Worm (Caenorhabditis elegans): ENCODE results near the gene epc-1.

epc-1 gene

DNA sequence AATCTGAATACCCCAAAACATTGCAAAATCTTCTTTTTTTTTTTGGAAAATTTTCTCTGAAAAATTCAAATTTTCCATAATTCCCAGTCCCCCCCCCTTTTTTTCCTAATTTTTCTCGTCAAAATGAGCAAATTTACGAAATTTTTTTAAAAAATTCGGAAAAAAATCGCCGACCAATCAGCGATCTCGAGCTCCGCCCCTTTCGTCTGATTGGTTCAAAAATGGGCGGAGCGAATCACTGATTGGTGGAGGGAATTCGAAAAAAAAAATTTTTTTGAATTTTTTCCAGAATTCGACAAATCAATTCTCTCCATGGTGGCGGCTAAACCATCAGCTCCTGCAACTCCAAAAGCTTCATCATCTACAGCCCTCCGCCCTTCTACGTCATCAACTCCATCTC, 30.2 kb upstream of the epc-1 start:
- TF ChIP-seq gmeb-1 (tag; optimal IDR thresholded peaks at IDR 0.05) = no peak
- no peak for TF ChIP-seq ama-1 (optimal IDR thresholded peaks at IDR 0.05)
- TF ChIP-seq ceh-16 (tag; optimal IDR thresholded peaks at IDR 0.05) = no peak
- no peak for TF ChIP-seq nhr-23 (tag; optimal IDR thresholded peaks at IDR 0.05)
- TF ChIP-seq nhr-12 (tag; optimal IDR thresholded peaks at IDR 0.05) = no peak
- TF ChIP-seq snpc-4 (tag; optimal IDR thresholded peaks at IDR 0.05) = no peak
- no peak for TF ChIP-seq unc-62 (GFP tag; optimal IDR thresholded peaks at IDR 0.05)
- no peak for TF ChIP-seq mab-5 (tag; optimal IDR thresholded peaks at IDR 0.05)
- TF ChIP-seq aly-2 (tag; optimal IDR thresholded peaks at IDR 0.05) = no peak
- no peak for TF ChIP-seq elt-3 (tag; optimal IDR thresholded peaks at IDR 0.05)
- no peak for TF ChIP-seq dmd-4 (tag; optimal IDR thresholded peaks at IDR 0.05)
- no peak for TF ChIP-seq mdl-1 (tag; optimal IDR thresholded peaks at IDR 0.05)
- TF ChIP-seq elt-1 (tag; optimal IDR thresholded peaks at IDR 0.05) = no peak
- no peak for TF ChIP-seq unc-39 (tag; optimal IDR thresholded peaks at IDR 0.05)

DNA sequence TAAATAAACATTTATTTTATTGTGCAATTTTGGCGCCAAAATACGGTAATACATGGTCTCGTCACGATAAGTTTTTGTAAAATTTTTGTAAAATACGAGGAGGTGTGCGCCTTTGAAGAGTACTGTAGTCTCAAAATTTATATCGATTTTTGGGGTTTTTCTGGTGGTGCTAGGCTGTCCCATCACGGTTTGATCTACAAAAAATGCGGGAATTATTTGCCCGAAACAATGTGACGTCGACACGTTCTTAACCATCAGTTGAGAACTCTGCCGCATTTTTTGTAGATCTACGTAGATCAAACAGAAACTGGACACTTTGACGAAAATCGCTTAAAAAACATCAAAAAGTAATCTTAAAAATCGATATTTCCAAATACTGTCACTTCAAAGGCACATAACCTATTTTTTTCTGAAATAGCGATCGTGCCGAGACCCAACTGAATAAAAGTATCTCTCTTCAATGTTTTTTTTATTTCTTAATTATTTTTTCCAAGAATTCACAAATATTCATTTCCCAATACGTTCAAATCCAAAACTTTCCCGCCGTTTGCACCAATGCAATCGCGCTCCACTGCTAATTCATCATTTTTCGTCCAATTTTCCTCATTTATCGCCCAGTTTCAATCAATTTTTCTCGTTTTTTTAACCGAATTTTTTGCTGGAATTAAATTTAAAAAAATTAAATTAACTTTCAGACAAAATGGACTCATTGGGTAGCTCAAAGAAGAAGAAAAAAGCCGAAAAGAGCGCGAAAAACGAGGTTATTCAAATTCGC, 17.7 kb upstream of the epc-1 start, which contains the start of gene pqn-80:
Gene pqn-80 (plus strand): TSS at position 694 of the 775 bp plus-strand sequence.
- TF ChIP-seq nhr-21 (tag; optimal IDR thresholded peaks at IDR 0.05) = peak; percentile 5
- TF ChIP-seq mab-5 (tag; optimal IDR thresholded peaks at IDR 0.05) = peak; percentile 26
- TF ChIP-seq elt-1 (tag; optimal IDR thresholded peaks at IDR 0.05) = no peak
- TF ChIP-seq elt-3 (tag; optimal IDR thresholded peaks at IDR 0.05) = no peak
- TF ChIP-seq mbf-1 (tag; optimal IDR thresholded peaks at IDR 0.05) = no peak
- no peak for TF ChIP-seq nhr-23 (tag; optimal IDR thresholded peaks at IDR 0.05)
- no peak for TF ChIP-seq zag-1 (tag; optimal IDR thresholded peaks at IDR 0.05)
- no peak for TF ChIP-seq peb-1 (tag; optimal IDR thresholded peaks at IDR 0.05)
- no peak for TF ChIP-seq fos-1 (tag; optimal IDR thresholded peaks at IDR 0.05)
- TF ChIP-seq nhr-10 (tag; optimal IDR thresholded peaks at IDR 0.05) = no peak
- no peak for TF ChIP-seq dmd-4 (tag; optimal IDR thresholded peaks at IDR 0.05)
- no peak for TF ChIP-seq aly-2 (tag; optimal IDR thresholded peaks at IDR 0.05)
- peak; percentile 24 for TF ChIP-seq crh-2 (tag; optimal IDR thresholded peaks at IDR 0.05)
- peak; percentile 53 to 82 for TF ChIP-seq lsy-2 (tag; optimal IDR thresholded peaks at IDR 0.05)
- TF ChIP-seq ztf-11 (tag; optimal IDR thresholded peaks at IDR 0.05) = no peak
- TF ChIP-seq nhr-129 (tag; optimal IDR thresholded peaks at IDR 0.05) = peak; percentile 52
- TF ChIP-seq alr-1 (tag; optimal IDR thresholded peaks at IDR 0.05) = no peak
- TF ChIP-seq blmp-1 (tag; optimal IDR thresholded peaks at IDR 0.05; ENCODE audit: insufficient read depth) = no peak
- TF ChIP-seq sma-3 (GFP tag; optimal IDR thresholded peaks at IDR 0.05) = peak; percentile 50
- TF ChIP-seq ztf-1 (GFP tag; conservative IDR thresholded peaks at IDR 0.05) = no peak
- no peak for TF ChIP-seq mdl-1 (tag; optimal IDR thresholded peaks at IDR 0.05)
- TF ChIP-seq unc-55 (GFP tag; optimal IDR thresholded peaks at IDR 0.05) = peak; percentile 79
- peak; percentile 56 for TF ChIP-seq C34F6.9 (tag; optimal IDR thresholded peaks at IDR 0.05)
- no peak for TF ChIP-seq skn-1 (tag; optimal IDR thresholded peaks at IDR 0.05)
- no peak for TF ChIP-seq R02D3.7 (tag; optimal IDR thresholded peaks at IDR 0.05)
- TF ChIP-seq lin-11 (tag; optimal IDR thresholded peaks at IDR 0.05) = no peak
- TF ChIP-seq nhr-6 (tag; optimal IDR thresholded peaks at IDR 0.05) = no peak
- no peak for TF ChIP-seq ZK546.5 (tag; optimal IDR thresholded peaks at IDR 0.05)
- TF ChIP-seq unc-62 (GFP tag; optimal IDR thresholded peaks at IDR 0.05) = no peak
- TF ChIP-seq Y55F3AM.14 (GFP tag; optimal IDR thresholded peaks at IDR 0.05) = no peak
- TF ChIP-seq nhr-11 (tag; optimal IDR thresholded peaks at IDR 0.05) = no peak
- no peak for TF ChIP-seq sma-9 (GFP tag; optimal IDR thresholded peaks at IDR 0.05)
- no peak for TF ChIP-seq sma-9 (tag; optimal IDR thresholded peaks at IDR 0.05)
- no peak for TF ChIP-seq ama-1 (optimal IDR thresholded peaks at IDR 0.05)
- TF ChIP-seq F13H6.1 (tag; optimal IDR thresholded peaks at IDR 0.05) = peak; percentile 38
- TF ChIP-seq ceh-82 (tag; optimal IDR thresholded peaks at IDR 0.05) = no peak
- no peak for TF ChIP-seq nhr-237 (tag; optimal IDR thresholded peaks at IDR 0.05)
- no peak for TF ChIP-seq lin-39 (tag; optimal IDR thresholded peaks at IDR 0.05)
- peak; percentile 94 for TF ChIP-seq gmeb-1 (tag; optimal IDR thresholded peaks at IDR 0.05)
- TF ChIP-seq snpc-4 (tag; optimal IDR thresholded peaks at IDR 0.05) = peak; percentile 4
- TF ChIP-seq nhr-12 (tag; optimal IDR thresholded peaks at IDR 0.05) = no peak
- peak; percentile 47 for TF ChIP-seq nhr-25 (tag; optimal IDR thresholded peaks at IDR 0.05)
- no peak for TF ChIP-seq ztf-4 (tag; optimal IDR thresholded peaks at IDR 0.05)
- TF ChIP-seq nhr-77 (tag; optimal IDR thresholded peaks at IDR 0.05) = no peak
- TF ChIP-seq egl-27 (tag; optimal IDR thresholded peaks at IDR 0.05) = no peak
- TF ChIP-seq unc-39 (tag; optimal IDR thresholded peaks at IDR 0.05) = no peak
- peak; percentile 54 for TF ChIP-seq sem-4 (tag; optimal IDR thresholded peaks at IDR 0.05)
- TF ChIP-seq ceh-16 (tag; optimal IDR thresholded peaks at IDR 0.05) = no peak
- TF ChIP-seq lin-13 (GFP tag; optimal IDR thresholded peaks at IDR 0.05) = peak; percentile 61

Measured in whole organism, L2 larva.